Worm (Caenorhabditis elegans) whole organism, L3 larva: ENCODE data around the gene F15H10.10.

ENCODE experiments used
- ZK546.5 ChIP-seq: sonication (generic microtip); optimal IDR thresholded peaks from 2 replicates; lab custom pipeline; 2017; ENCODE audit warnings: missing biosample characterization, missing genetic modification characterization
- aly-2 ChIP-seq: fragments of 150-350 bp; optimal IDR thresholded peaks from 2 replicates; lab custom pipeline; 2014; ENCODE audit warnings: missing biosample characterization, missing genetic modification characterization
- ama-1 ChIP-seq: fragments of 150-350 bp; optimal IDR thresholded peaks from 2 replicates; lab custom pipeline; 2018
- ceh-16 ChIP-seq: sonication (generic microtip); optimal IDR thresholded peaks from 2 replicates; lab custom pipeline; 2017; ENCODE audit warnings: missing biosample characterization, missing genetic modification characterization
- ceh-28 ChIP-seq: fragments of 150-350 bp; optimal IDR thresholded peaks from 2 replicates; lab custom pipeline; 2014; ENCODE audit warnings: missing biosample characterization, missing genetic modification reagents, missing genetic modification characterization
- ceh-82 ChIP-seq: fragments of 150-350 bp; optimal IDR thresholded peaks from 2 replicates; lab custom pipeline; 2014; ENCODE audit warnings: missing biosample characterization, missing genetic modification characterization
- ceh-9 ChIP-seq: sonication (generic microtip); optimal IDR thresholded peaks from 2 replicates; lab custom pipeline; 2018; ENCODE audit warnings: missing biosample characterization, missing genetic modification characterization
- daf-12 ChIP-seq: fragments of 150-350 bp; optimal IDR thresholded peaks from 2 replicates; lab custom pipeline; 2014; ENCODE audit warnings: missing biosample characterization, missing genetic modification reagents, missing genetic modification characterization
- egl-5 ChIP-seq: fragments of 150-350 bp; optimal IDR thresholded peaks from 2 replicates; lab custom pipeline; 2017; ENCODE audit warnings: missing biosample characterization, missing genetic modification reagents, missing genetic modification characterization, inconsistent platforms
- elt-1 ChIP-seq: fragments of 150-350 bp; optimal IDR thresholded peaks from 2 replicates; lab custom pipeline; 2014; ENCODE audit warnings: missing biosample characterization, missing genetic modification characterization
- elt-2 ChIP-seq: sonication (generic microtip); optimal IDR thresholded peaks from 2 replicates; lab custom pipeline; 2016; ENCODE audit warnings: missing genetic modification reagents, mild to moderate bottlenecking, missing genetic modification characterization, missing compliant biosample characterization
- elt-3 ChIP-seq, 3 experiments: fragments of 150-350 bp in 1 of 3; sonication (generic microtip) in 2 of 3; optimal IDR thresholded peaks; 2 replicates in 2 of 3; 4 replicates in 1 of 3; lab custom pipeline; 2014 to 2017; ENCODE audit warnings: missing biosample characterization in 3 of 3, missing genetic modification characterization in 3 of 3
- eor-1 ChIP-seq, 2 experiments: fragments of 150-350 bp; optimal IDR thresholded peaks; 2 replicates each; lab custom pipeline; 2014 to 2018; ENCODE audit warnings: missing biosample characterization in 2 of 2, missing genetic modification characterization in 2 of 2
- fkh-10 ChIP-seq: sonication (generic microtip); optimal IDR thresholded peaks from 2 replicates; lab custom pipeline; 2017; ENCODE audit warnings: missing biosample characterization, missing genetic modification reagents, missing genetic modification characterization
- fkh-2 ChIP-seq: fragments of 150-350 bp; optimal IDR thresholded peaks from 2 replicates; lab custom pipeline; 2014; ENCODE audit warnings: missing biosample characterization, missing genetic modification reagents, missing genetic modification characterization
- fos-1 ChIP-seq: fragments of 150-350 bp; optimal IDR thresholded peaks from 2 replicates; lab custom pipeline; 2014; ENCODE audit warnings: missing biosample characterization, missing genetic modification characterization
- hmg-11 ChIP-seq: sonication (generic microtip); optimal IDR thresholded peaks from 2 replicates; lab custom pipeline; 2016; ENCODE audit warnings: missing genetic modification characterization, missing compliant biosample characterization
- jun-1 ChIP-seq: fragments of 150-350 bp; optimal IDR thresholded peaks from 2 replicates; lab custom pipeline; 2014; ENCODE audit warnings: missing biosample characterization, missing genetic modification reagents, missing genetic modification characterization
- lin-15B ChIP-seq: fragments of 150-350 bp; optimal IDR thresholded peaks from 2 replicates; lab custom pipeline; 2014; ENCODE audit warnings: missing biosample characterization, missing genetic modification characterization
- lin-39 ChIP-seq: fragments of 150-350 bp; optimal IDR thresholded peaks from 2 replicates; lab custom pipeline; 2018; ENCODE audit warnings: missing biosample characterization, missing genetic modification reagents, missing genetic modification characterization
- mdl-1 ChIP-seq: fragments of 150-350 bp; optimal IDR thresholded peaks from 2 replicates; lab custom pipeline; 2014; ENCODE audit warnings: missing biosample characterization, missing genetic modification characterization
- mml-1 ChIP-seq: fragments of 150-350 bp; sonication (generic microtip); optimal IDR thresholded peaks from 3 replicates; lab custom pipeline; 2014; ENCODE audit warnings: missing biosample characterization, missing genetic modification characterization
- nfya-1 ChIP-seq: sonication (generic microtip); optimal IDR thresholded peaks from 2 replicates; lab custom pipeline; 2017; ENCODE audit warnings: missing genetic modification characterization, mild to moderate bottlenecking, missing compliant biosample characterization, antibody characterized with exemption, moderate library complexity; ENCODE audit not compliant: insufficient read depth
- nhr-23 ChIP-seq: fragments of 150-350 bp; optimal IDR thresholded peaks from 2 replicates; lab custom pipeline; 2014; ENCODE audit warnings: missing biosample characterization, missing genetic modification reagents, missing genetic modification characterization
- nhr-237 ChIP-seq: fragments of 150-350 bp; optimal IDR thresholded peaks from 2 replicates; lab custom pipeline; 2014; ENCODE audit warnings: missing biosample characterization, missing genetic modification characterization
- nhr-43 ChIP-seq: sonication (generic microtip); optimal IDR thresholded peaks from 2 replicates; lab custom pipeline; 2016; ENCODE audit warnings: mild to moderate bottlenecking, missing genetic modification characterization, missing compliant biosample characterization; ENCODE audit not compliant: poor library complexity, severe bottlenecking
- nhr-67 ChIP-seq: fragments of 150-350 bp; optimal IDR thresholded peaks from 2 replicates; lab custom pipeline; 2014; ENCODE audit warnings: missing biosample characterization, missing genetic modification characterization
- nhr-76 ChIP-seq: fragments of 150-350 bp; sonication (generic microtip); optimal IDR thresholded peaks from 5 replicates; lab custom pipeline; 2014; ENCODE audit warnings: missing biosample characterization, missing genetic modification characterization
- pha-4 ChIP-seq: fragments of 150-350 bp; optimal IDR thresholded peaks from 2 replicates; lab custom pipeline; 2014; ENCODE audit warnings: missing biosample characterization, missing genetic modification reagents, missing genetic modification characterization
- pqm-1 ChIP-seq: fragments of 150-350 bp; optimal IDR thresholded peaks from 2 replicates; lab custom pipeline; 2017; ENCODE audit warnings: missing biosample characterization, missing genetic modification characterization, inconsistent platforms
- sea-2 ChIP-seq: fragments of 150-350 bp; sonication (generic microtip); optimal IDR thresholded peaks from 4 replicates; lab custom pipeline; 2014; ENCODE audit warnings: missing biosample characterization, missing genetic modification reagents, missing genetic modification characterization
- snpc-4 ChIP-seq: fragments of 150-350 bp; optimal IDR thresholded peaks from 2 replicates; lab custom pipeline; 2014; ENCODE audit warnings: missing biosample characterization, missing genetic modification characterization
- tbx-2 ChIP-seq: sonication (generic microtip); optimal IDR thresholded peaks from 2 replicates; lab custom pipeline; 2016; ENCODE audit warnings: mild to moderate bottlenecking, missing genetic modification characterization, missing compliant biosample characterization
- unc-39 ChIP-seq: sonication (generic microtip); optimal IDR thresholded peaks from 4 replicates; lab custom pipeline; 2017; ENCODE audit warnings: missing biosample characterization, missing genetic modification characterization
- ztf-11 ChIP-seq: fragments of 150-350 bp; optimal IDR thresholded peaks from 2 replicates; lab custom pipeline; 2014; ENCODE audit warnings: missing biosample characterization, missing genetic modification characterization
- ztf-4 ChIP-seq: fragments of 150-350 bp; optimal IDR thresholded peaks from 2 replicates; lab custom pipeline; 2014; ENCODE audit warnings: missing biosample characterization, missing genetic modification characterization

Gene F15H10.10

ce11 chrV:10436612-10437011 is 19.8 kb upstream of the F15H10.10 start, which contains the start of gene set-22:
Gene set-22 (plus strand): TSS chrV:10436912.
- no peak for TF ChIP-seq jun-1 (tag; lab: Kevin White, UChicago)
- TF ChIP-seq lin-15B, result no peak
- no peak for TF ChIP-seq ztf-4 (tag; lab: Kevin White, UChicago)
- no peak for TF ChIP-seq snpc-4 (tag; lab: Kevin White, UChicago)
- no peak for TF ChIP-seq elt-3 (tag; optimal IDR thresholded peaks at IDR 0.05; lab: Kevin White, UChicago)
- no peak for TF ChIP-seq aly-2 (tag; lab: Kevin White, UChicago)
- no peak for TF ChIP-seq nhr-237
- no peak for TF ChIP-seq egl-5 (tag; lab: Kevin White, UChicago)
- TF ChIP-seq ceh-82 (tag; lab: Kevin White, UChicago), result no peak
- no peak for TF ChIP-seq sea-2
- TF ChIP-seq mdl-1 (tag; lab: Kevin White, UChicago), result no peak
- no peak for TF ChIP-seq ZK546.5
- no peak for TF ChIP-seq hmg-11 (tag; lab: Kevin White, UChicago)
- no peak for TF ChIP-seq nhr-67 (tag; lab: Kevin White, UChicago)
- no peak for TF ChIP-seq lin-39
- TF ChIP-seq mml-1 (tag; lab: Kevin White, UChicago), result no peak
- TF ChIP-seq nhr-43 (tag; lab: Kevin White, UChicago), result no peak
- TF ChIP-seq tbx-2 (tag; lab: Kevin White, UChicago), result no peak

ce11 chrV:10435198-10435597 is 18.4 kb upstream of the F15H10.10 start:
- no peak for TF ChIP-seq mml-1 (tag; lab: Kevin White, UChicago)
- no peak for TF ChIP-seq nhr-237
- peak; percentile 57 for TF ChIP-seq elt-2 (tag; lab: Kevin White, UChicago)
- TF ChIP-seq pqm-1, result peak; percentile 50

- TF ChIP-seq ceh-28 (no peak), sea-2 (no peak), elt-2 (tag; lab: Kevin White, UChicago) (peak; percentile 76), ceh-16 (tag; lab: Kevin White, UChicago) (no peak), pqm-1 (peak; percentile 23), nhr-43 (tag; lab: Kevin White, UChicago) (no peak), ceh-82 (tag; lab: Kevin White, UChicago) (no peak), aly-2 (tag; lab: Kevin White, UChicago) (no peak)
Observed at ce11 chrV:10433721-10434120, 16.9 kb upstream of the F15H10.10 start, which contains the start of gene Y32F6A.4. Gene Y32F6A.4 (minus strand): TSS chrV:10434067.

ce11 chrV:10432607-10433006 is 15.8 kb upstream of the F15H10.10 start:
- TF ChIP-seq nhr-23 (tag; lab: Kevin White, UChicago), result no peak
- no peak for TF ChIP-seq eor-1 (tag; optimal IDR thresholded peaks at IDR 0.05; lab: Kevin White, UChicago)
- peak; percentile 54 for TF ChIP-seq jun-1 (tag; lab: Kevin White, UChicago)
- TF ChIP-seq fos-1 (tag; lab: Kevin White, UChicago), result no peak
- no peak for TF ChIP-seq nhr-67 (tag; lab: Kevin White, UChicago)
- TF ChIP-seq nhr-76 (tag; lab: Kevin White, UChicago), result no peak
- no peak for TF ChIP-seq ztf-11
- TF ChIP-seq ama-1 (lab: Kevin White, UChicago), result no peak
- TF ChIP-seq elt-2 (tag; lab: Kevin White, UChicago), result peak; percentile 96
- TF ChIP-seq elt-1 (tag; lab: Kevin White, UChicago), result no peak
- TF ChIP-seq ceh-16 (tag; lab: Kevin White, UChicago), result no peak
- TF ChIP-seq pha-4, result peak; percentile 53
- no peak for TF ChIP-seq fkh-10
- no peak for TF ChIP-seq ceh-9 (tag; lab: Kevin White, UChicago)
- no peak for TF ChIP-seq fkh-2 (tag; lab: Kevin White, UChicago)
- no peak for TF ChIP-seq egl-5 (tag; lab: Kevin White, UChicago)
- TF ChIP-seq nhr-237, result no peak
- no peak for TF ChIP-seq daf-12 (tag; lab: Kevin White, UChicago)
- TF ChIP-seq pqm-1, result peak; percentile 79
- TF ChIP-seq ceh-82 (tag; lab: Kevin White, UChicago), result no peak
- no peak for TF ChIP-seq nfya-1 (tag; lab: Kevin White, UChicago)
- TF ChIP-seq aly-2 (tag; lab: Kevin White, UChicago), result no peak
- no peak for TF ChIP-seq lin-15B
- no peak for TF ChIP-seq unc-39 (tag; lab: Kevin White, UChicago)
- TF ChIP-seq elt-3 (tag; optimal IDR thresholded peaks at IDR 0.05; lab: Kevin White, UChicago), result no peak
- no peak for TF ChIP-seq mdl-1 (tag; lab: Kevin White, UChicago)
- TF ChIP-seq, all 47 proteins: peak for 4
